Worm (Caenorhabditis elegans) whole organism, L4 larva: ENCODE data around the gene ugt-46.
A peak's percentile ranks its signal among the peaks of the same experiment; 100 is the strongest.

Experiments
- F10B5.3 ChIP-seq: sonication (generic microtip); optimal IDR thresholded peaks from 2 replicates; lab custom pipeline; 2016; ENCODE audit warnings: mild to moderate bottlenecking, missing genetic modification characterization, missing compliant biosample characterization
- F37D6.2 ChIP-seq: sonication (generic microtip); optimal IDR thresholded peaks from 2 replicates; lab custom pipeline; 2016; ENCODE audit warnings: mild to moderate bottlenecking, missing genetic modification characterization, missing compliant biosample characterization
- F44E2.7 ChIP-seq: fragments of 200-800 bp; sonication (Bioruptor generic); IDR thresholded peaks from 2 replicates; pipeline ENCODE4 v2.1.2; 2022; ENCODE audit warnings: missing genetic modification characterization, missing compliant biosample characterization
- F49E8.2 ChIP-seq: sonication (generic microtip); optimal IDR thresholded peaks from 2 replicates; lab custom pipeline; 2016; ENCODE audit warnings: missing compliant biosample characterization, mild to moderate bottlenecking, missing genetic modification characterization, borderline replicate concordance
- T20F7.1 ChIP-seq: fragments of 200-800 bp; sonication (Bioruptor generic); optimal IDR thresholded peaks from 2 replicates; lab custom pipeline; 2018; ENCODE audit warnings: mild to moderate bottlenecking, missing genetic modification characterization, missing compliant biosample characterization
- Y5F2A.4 ChIP-seq: fragments of 200-800 bp; sonication (Bioruptor generic); optimal IDR thresholded peaks from 2 replicates; lab custom pipeline; 2018; ENCODE audit warnings: mild to moderate bottlenecking, missing genetic modification characterization, missing compliant biosample characterization
- Y75B8A.6 ChIP-seq: fragments of 200-800 bp; sonication (Bioruptor generic); IDR thresholded peaks from 2 replicates; pipeline ENCODE4 v1.3.6; 2022; ENCODE audit warnings: missing genetic modification reagents, missing genetic modification characterization, missing compliant biosample characterization
- attf-4 ChIP-seq: sonication (generic microtip); optimal IDR thresholded peaks from 3 replicates; lab custom pipeline; 2017; ENCODE audit warnings: missing biosample characterization, missing genetic modification characterization
- ceh-44 ChIP-seq: fragments of 200-800 bp; sonication (Bioruptor generic); IDR thresholded peaks from 2 replicates; pipeline ENCODE4 v1.3.6; 2022; ENCODE audit warnings: missing genetic modification reagents, missing genetic modification characterization, missing compliant biosample characterization
- ceh-82 ChIP-seq: sonication (generic microtip); optimal IDR thresholded peaks from 2 replicates; lab custom pipeline; 2017; ENCODE audit warnings: missing biosample characterization, missing genetic modification characterization
- cey-2 ChIP-seq: sonication (generic microtip); optimal IDR thresholded peaks from 3 replicates; lab custom pipeline; 2017; ENCODE audit warnings: missing genetic modification characterization, mild to moderate bottlenecking, missing compliant biosample characterization, antibody characterized with exemption, borderline replicate concordance; ENCODE audit not compliant: insufficient read depth
- daf-12 ChIP-seq: fragments of 150-350 bp; optimal IDR thresholded peaks from 2 replicates; lab custom pipeline; 2014; ENCODE audit warnings: missing biosample characterization, missing genetic modification reagents, missing genetic modification characterization
- daf-16 ChIP-seq, 3 experiments: sonication (generic microtip); optimal IDR thresholded peaks; 2 replicates each; lab custom pipeline; 2016 to 2017; ENCODE audit warnings: missing genetic modification characterization in 3 of 3, missing genetic modification reagents in 3 of 3, mild to moderate bottlenecking in 2 of 3, missing compliant biosample characterization in 2 of 3, missing biosample characterization in 1 of 3, moderate library complexity in 1 of 3
- daf-8 ChIP-seq: fragments of 200-800 bp; sonication (Bioruptor generic); IDR thresholded peaks from 2 replicates; pipeline ENCODE4 v1.3.6; 2022; ENCODE audit warnings: missing genetic modification characterization, missing compliant biosample characterization
- dmd-6 ChIP-seq: fragments of 200-800 bp; sonication (Bioruptor generic); IDR thresholded peaks from 2 replicates; pipeline ENCODE4 v1.3.6; 2022; ENCODE audit warnings: missing genetic modification reagents, missing genetic modification characterization, missing compliant biosample characterization
- dmd-9 ChIP-seq: fragments of 200-800 bp; sonication (Bioruptor generic); IDR thresholded peaks from 2 replicates; pipeline ENCODE4 v1.3.6; 2022; ENCODE audit warnings: missing genetic modification reagents, missing genetic modification characterization, missing compliant biosample characterization
- egl-27 ChIP-seq: sonication (generic microtip); optimal IDR thresholded peaks from 3 replicates; lab custom pipeline; 2017; ENCODE audit warnings: missing biosample characterization, missing genetic modification reagents, missing genetic modification characterization
- hif-1 ChIP-seq, 2 experiments: sonication (generic microtip); optimal IDR thresholded peaks; 2 replicates each; lab custom pipeline; 2016 to 2017; ENCODE audit warnings: missing compliant biosample characterization in 2 of 2, missing genetic modification characterization in 2 of 2, missing genetic modification reagents in 2 of 2, missing genotype in 2 of 2, mild to moderate bottlenecking in 1 of 2
- hlh-11 ChIP-seq: fragments of 200-800 bp; sonication (Bioruptor generic); optimal IDR thresholded peaks from 2 replicates; lab custom pipeline; 2018; ENCODE audit warnings: mild to moderate bottlenecking, missing genetic modification characterization, missing compliant biosample characterization
- hmg-1.1 ChIP-seq: fragments of 200-800 bp; sonication (Bioruptor generic); IDR thresholded peaks from 2 replicates; pipeline ENCODE4 v1.3.6; 2022; ENCODE audit warnings: missing genetic modification reagents, missing genetic modification characterization, missing compliant biosample characterization
- lim-7 ChIP-seq: fragments of 200-800 bp; sonication (Bioruptor generic); IDR thresholded peaks from 2 replicates; pipeline ENCODE4 v1.3.6; 2022; ENCODE audit warnings: missing genetic modification characterization, missing compliant biosample characterization
- lin-15B ChIP-seq: fragments of 150-350 bp; sonication (generic microtip); optimal IDR thresholded peaks from 3 replicates; lab custom pipeline; 2014; ENCODE audit warnings: missing biosample characterization, missing genetic modification characterization
- lin-29 ChIP-seq: fragments of 200-800 bp; sonication (Bioruptor generic); IDR thresholded peaks from 2 replicates; pipeline ENCODE4 v1.3.6; 2022; ENCODE audit warnings: missing genetic modification reagents, missing genetic modification characterization, missing compliant biosample characterization
- lin-38 ChIP-seq: fragments of 200-800 bp; sonication (Bioruptor generic); IDR thresholded peaks from 2 replicates; pipeline ENCODE4 v1.3.6; 2022; ENCODE audit warnings: missing genetic modification reagents, missing genetic modification characterization, missing compliant biosample characterization
- lin-39 ChIP-seq: fragments of 150-350 bp; optimal IDR thresholded peaks from 2 replicates; lab custom pipeline; 2014; ENCODE audit warnings: missing biosample characterization, missing genetic modification reagents, missing genetic modification characterization
- lsy-2 ChIP-seq, 2 experiments: fragments of 150-350 bp in 1 of 2; sonication (generic microtip) in 1 of 2; optimal IDR thresholded peaks; 2 replicates each; lab custom pipeline; 2014 to 2017; ENCODE audit warnings: missing biosample characterization in 2 of 2, missing genetic modification characterization in 2 of 2
- madf-9 ChIP-seq: fragments of 200-800 bp; sonication (Bioruptor generic); conservative IDR thresholded peaks from 2 replicates; pipeline ENCODE4 v1.3.6; 2022; ENCODE audit warnings: missing genetic modification reagents, missing genetic modification characterization, missing compliant biosample characterization
- mep-1 ChIP-seq: fragments of 150-350 bp; sonication (generic microtip); optimal IDR thresholded peaks from 3 replicates; lab custom pipeline; 2014; ENCODE audit warnings: missing biosample characterization, missing genetic modification characterization
- mes-2 ChIP-seq: sonication (generic microtip); optimal IDR thresholded peaks from 2 replicates; lab custom pipeline; 2016; ENCODE audit warnings: missing genotype, mild to moderate bottlenecking, missing genetic modification characterization, missing compliant biosample characterization; ENCODE audit not compliant: poor library complexity, severe bottlenecking
- mxl-2 ChIP-seq: fragments of 200-800 bp; sonication (Bioruptor generic); conservative IDR thresholded peaks from 2 replicates; pipeline ENCODE4 v1.3.6; 2022; ENCODE audit warnings: missing genetic modification reagents, missing genetic modification characterization, missing compliant biosample characterization
- mxl-3 ChIP-seq: fragments of 200-800 bp; sonication (Bioruptor generic); optimal IDR thresholded peaks from 2 replicates; lab custom pipeline; 2018; ENCODE audit warnings: mild to moderate bottlenecking, missing genetic modification characterization, missing compliant biosample characterization
- nhr-102 ChIP-seq: sonication (generic microtip); optimal IDR thresholded peaks from 2 replicates; lab custom pipeline; 2016; ENCODE audit warnings: mild to moderate bottlenecking, missing genetic modification characterization, moderate library complexity, missing compliant biosample characterization
- nhr-11 ChIP-seq: fragments of 150-350 bp; optimal IDR thresholded peaks from 2 replicates; lab custom pipeline; 2014; ENCODE audit warnings: missing biosample characterization, missing genetic modification characterization
- nhr-41 ChIP-seq: fragments of 200-800 bp; sonication (Bioruptor generic); IDR thresholded peaks from 2 replicates; pipeline ENCODE4 v1.3.6; 2022; ENCODE audit warnings: missing genetic modification reagents, missing genetic modification characterization, missing compliant biosample characterization
- nhr-42 ChIP-seq: fragments of 200-800 bp; sonication (Bioruptor generic); IDR thresholded peaks from 2 replicates; pipeline ENCODE4 v1.3.6; 2022; ENCODE audit warnings: missing genetic modification characterization, missing compliant biosample characterization
- nhr-6 ChIP-seq: fragments of 150-350 bp; optimal IDR thresholded peaks from 2 replicates; lab custom pipeline; 2014; ENCODE audit warnings: missing biosample characterization, missing genetic modification characterization
- nhr-76 ChIP-seq: fragments of 150-350 bp; optimal IDR thresholded peaks from 2 replicates; lab custom pipeline; 2014; ENCODE audit warnings: missing biosample characterization, missing genetic modification characterization
- nhr-77 ChIP-seq: fragments of 150-350 bp; optimal IDR thresholded peaks from 2 replicates; lab custom pipeline; 2014; ENCODE audit warnings: missing biosample characterization, missing genetic modification characterization
- rbr-2 ChIP-seq: sonication (generic microtip); optimal IDR thresholded peaks from 2 replicates; lab custom pipeline; 2016; ENCODE audit warnings: missing genotype, missing genetic modification characterization, missing compliant biosample characterization
- saeg-2 ChIP-seq: fragments of 200-800 bp; sonication (Bioruptor generic); IDR thresholded peaks from 2 replicates; pipeline ENCODE4 v1.3.6; 2022; ENCODE audit warnings: missing genetic modification reagents, missing genetic modification characterization, missing compliant biosample characterization
- set-16 ChIP-seq: fragments of 200-800 bp; sonication (Bioruptor generic); IDR thresholded peaks from 2 replicates; pipeline ENCODE4 v1.3.6; 2022; ENCODE audit warnings: missing genetic modification reagents, missing genetic modification characterization, missing compliant biosample characterization
- snpc-1.2 ChIP-seq: fragments of 200-800 bp; sonication (Bioruptor generic); IDR thresholded peaks from 2 replicates; pipeline ENCODE4 v1.3.6; 2022; ENCODE audit warnings: missing genetic modification reagents, missing genetic modification characterization, missing compliant biosample characterization
- tag-97 ChIP-seq: fragments of 200-800 bp; sonication (Bioruptor generic); IDR thresholded peaks from 2 replicates; pipeline ENCODE4 v1.3.6; 2022; ENCODE audit warnings: missing genetic modification characterization, missing compliant biosample characterization
- tra-1 ChIP-seq: fragments of 200-800 bp; sonication (Bioruptor generic); IDR thresholded peaks from 2 replicates; pipeline ENCODE4 v1.3.6; 2022; ENCODE audit warnings: missing genetic modification reagents, missing genetic modification characterization, missing compliant biosample characterization
- unc-39 ChIP-seq: sonication (generic microtip); optimal IDR thresholded peaks from 2 replicates; lab custom pipeline; 2017; ENCODE audit warnings: missing biosample characterization, missing genetic modification characterization
- unc-62 ChIP-seq, 3 experiments: fragments of 150-350 bp in 1 of 3; sonication (generic microtip); optimal IDR thresholded peaks in 2 of 3; peaks in 1 of 3; 1 replicate in 1 of 3; 2 replicates in 2 of 3; lab custom pipeline; 2014 to 2017; ENCODE audit warnings: missing biosample characterization in 3 of 3, missing genetic modification characterization in 3 of 3, missing genetic modification reagents in 3 of 3, missing genotype in 1 of 3
- vab-7 ChIP-seq: fragments of 200-800 bp; sonication (Bioruptor generic); IDR thresholded peaks from 2 replicates; pipeline ENCODE4 v1.3.6; 2022; ENCODE audit warnings: missing genetic modification reagents, missing genetic modification characterization, missing compliant biosample characterization
- zag-1 ChIP-seq: fragments of 150-350 bp; optimal IDR thresholded peaks from 2 replicates; lab custom pipeline; 2014; ENCODE audit warnings: missing biosample characterization, missing genetic modification characterization
- zfp-3 ChIP-seq: fragments of 200-800 bp; sonication (Bioruptor generic); conservative IDR thresholded peaks from 2 replicates; pipeline ENCODE4 v1.3.6; 2022; ENCODE audit warnings: missing genetic modification reagents, missing genetic modification characterization, missing compliant biosample characterization
- zip-2 ChIP-seq: fragments of 150-350 bp; optimal IDR thresholded peaks from 2 replicates; lab custom pipeline; 2014; ENCODE audit warnings: missing biosample characterization, missing genetic modification characterization
- ztf-7 ChIP-seq: fragments of 150-350 bp; optimal IDR thresholded peaks from 2 replicates; lab custom pipeline; 2014; ENCODE audit warnings: missing biosample characterization, missing genetic modification characterization

Gene ugt-46

DNA sequence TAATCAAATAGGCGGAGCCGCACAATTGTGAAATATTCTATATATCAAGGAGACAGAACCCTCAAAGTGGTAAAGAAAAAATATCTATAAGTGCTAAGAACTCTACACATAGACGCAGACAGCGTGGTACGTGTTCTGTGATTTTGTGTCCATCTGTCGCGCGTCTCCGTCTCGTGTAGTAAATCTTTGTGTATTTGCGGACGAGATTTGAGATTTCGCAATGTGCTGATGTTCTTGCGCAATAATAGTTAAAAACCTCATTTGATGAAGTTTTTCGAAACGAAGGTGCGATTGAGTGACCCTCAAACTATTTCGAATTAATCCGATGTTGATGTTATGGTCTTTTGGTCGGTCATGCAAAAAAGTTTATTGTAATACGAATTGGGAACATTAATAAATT is 43.2 kb upstream of the ugt-46 start (continued):
- TF ChIP-seq F10B5.3 (no peak), egl-27 (tag; lab: Kevin White, UChicago) (no peak), nhr-6 (tag; lab: Kevin White, UChicago) (no peak), nhr-42 (GFP tag; lab: Robert Waterston, UW) (no peak), F49E8.2 (tag; lab: Kevin White, UChicago) (no peak), vab-7 (no peak), set-16 (GFP tag; lab: Robert Waterston, UW) (no peak), F44E2.7 (GFP tag; lab: Robert Waterston, UW) (no peak), nhr-102 (tag; lab: Kevin White, UChicago) (peak; percentile 21), lin-38 (GFP tag; lab: Robert Waterston, UW) (no peak), mxl-3 (GFP tag; lab: Kevin White, UChicago) (peak; percentile 22), Y75B8A.6 (GFP tag; lab: Robert Waterston, UW) (no peak), Y5F2A.4 (GFP tag; lab: Kevin White, UChicago) (no peak), lsy-2 (tag; optimal IDR thresholded peaks at IDR 0.05; lab: Kevin White, UChicago) (no peak), nhr-77 (no peak), hlh-11 (peak; percentile 28), saeg-2 (GFP tag; lab: Robert Waterston, UW) (no peak), cey-2 (tag; lab: Kevin White, UChicago) (no peak), nhr-41 (GFP tag; lab: Robert Waterston, UW) (no peak), ztf-7 (tag; lab: Kevin White, UChicago) (no peak), attf-4 (tag; lab: Kevin White, UChicago) (no peak), daf-8 (GFP tag; lab: Robert Waterston, UW) (no peak), dmd-9 (GFP tag; lab: Robert Waterston, UW) (no peak), nhr-76 (tag; lab: Kevin White, UChicago) (no peak), lin-15B (no peak), T20F7.1 (no peak), daf-16 (GFP tag; optimal IDR thresholded peaks at IDR 0.05; lab: Kevin White, UChicago) (no peak), daf-16 (tag; optimal IDR thresholded peaks at IDR 0.05; lab: Kevin White, UChicago) (no peak), zip-2 (tag; lab: Kevin White, UChicago) (peak; percentile 85), tra-1 (no peak), mxl-2 (GFP tag; lab: Robert Waterston, UW) (no peak), dmd-6 (GFP tag; lab: Robert Waterston, UW) (no peak), rbr-2 (tag; lab: Kevin White, UChicago) (peak; percentile 26), lim-7 (GFP tag; lab: Robert Waterston, UW) (no peak), F37D6.2 (tag; lab: Kevin White, UChicago) (no peak), snpc-1.2 (GFP tag; lab: Robert Waterston, UW) (no peak), nhr-11 (tag; lab: Kevin White, UChicago) (peak; percentile 81), mep-1 (tag; lab: Kevin White, UChicago) (peak; percentile 44), mes-2 (tag; lab: Kevin White, UChicago) (peak; percentile 36), madf-9 (GFP tag; lab: Robert Waterston, UW) (no peak), tag-97 (GFP tag; lab: Robert Waterston, UW) (no peak), ceh-44 (GFP tag; lab: Robert Waterston, UW) (no peak), zfp-3 (GFP tag; lab: Robert Waterston, UW) (no peak), ceh-82 (tag; lab: Kevin White, UChicago) (no peak), lin-39 (tag; lab: Kevin White, UChicago) (no peak), lin-29 (GFP tag; lab: Robert Waterston, UW) (no peak), zag-1 (tag; lab: Kevin White, UChicago) (no peak), daf-12 (tag; lab: Kevin White, UChicago) (no peak), unc-39 (no peak), hif-1 (tag; optimal IDR thresholded peaks at IDR 0.05; lab: Kevin White, UChicago) (peak in 1 of 2 experiments; percentile 46), unc-62 (GFP tag; optimal IDR thresholded peaks at IDR 0.05 in 1 of 2; lab: Kevin White, UChicago) (peak in 1 of 2 experiments; percentile 90), unc-62 (tag; optimal IDR thresholded peaks at IDR 0.05; lab: Kevin White, UChicago) (no peak), hmg-1.1 (GFP tag; lab: Robert Waterston, UW) (0 out of 2 replicates have a peak, but pooled peaks have one; percentile 37)
